Worm (Caenorhabditis elegans) whole organism, L3 larva: Measurements from ENCODE around the gene C36C5.14.

Source experiments
- aly-2 ChIP-seq: fragments of 150-350 bp; optimal IDR thresholded peaks from 2 replicates; lab custom pipeline; 2014; ENCODE audit warnings: missing biosample characterization, missing genetic modification characterization
- ama-1 ChIP-seq: fragments of 150-350 bp; optimal IDR thresholded peaks from 2 replicates; lab custom pipeline; 2018
- egl-27 ChIP-seq: sonication (generic microtip); optimal IDR thresholded peaks from 4 replicates; lab custom pipeline; 2017; ENCODE audit warnings: missing biosample characterization, missing genetic modification reagents, missing genetic modification characterization
- elt-2 ChIP-seq: sonication (generic microtip); optimal IDR thresholded peaks from 2 replicates; lab custom pipeline; 2016; ENCODE audit warnings: missing genetic modification reagents, mild to moderate bottlenecking, missing genetic modification characterization, missing compliant biosample characterization
- elt-3 ChIP-seq, 3 experiments: fragments of 150-350 bp in 1 of 3; sonication (generic microtip) in 2 of 3; optimal IDR thresholded peaks; 2 replicates in 2 of 3; 4 replicates in 1 of 3; lab custom pipeline; 2014 to 2017; ENCODE audit warnings: missing biosample characterization in 3 of 3, missing genetic modification characterization in 3 of 3
- lin-15B ChIP-seq: fragments of 150-350 bp; optimal IDR thresholded peaks from 2 replicates; lab custom pipeline; 2014; ENCODE audit warnings: missing biosample characterization, missing genetic modification characterization
- mdl-1 ChIP-seq: fragments of 150-350 bp; optimal IDR thresholded peaks from 2 replicates; lab custom pipeline; 2014; ENCODE audit warnings: missing biosample characterization, missing genetic modification characterization
- nfya-1 ChIP-seq: sonication (generic microtip); optimal IDR thresholded peaks from 2 replicates; lab custom pipeline; 2017; ENCODE audit warnings: missing genetic modification characterization, mild to moderate bottlenecking, missing compliant biosample characterization, antibody characterized with exemption, moderate library complexity; ENCODE audit not compliant: insufficient read depth
- nhr-12 ChIP-seq: fragments of 150-350 bp; optimal IDR thresholded peaks from 2 replicates; lab custom pipeline; 2014; ENCODE audit warnings: missing biosample characterization, missing genetic modification characterization
- nhr-237 ChIP-seq: fragments of 150-350 bp; optimal IDR thresholded peaks from 2 replicates; lab custom pipeline; 2014; ENCODE audit warnings: missing biosample characterization, missing genetic modification characterization
- pha-4 ChIP-seq: fragments of 150-350 bp; optimal IDR thresholded peaks from 2 replicates; lab custom pipeline; 2014; ENCODE audit warnings: missing biosample characterization, missing genetic modification reagents, missing genetic modification characterization
- tbx-2 ChIP-seq: sonication (generic microtip); optimal IDR thresholded peaks from 2 replicates; lab custom pipeline; 2016; ENCODE audit warnings: mild to moderate bottlenecking, missing genetic modification characterization, missing compliant biosample characterization
- zag-1 ChIP-seq: fragments of 150-350 bp; optimal IDR thresholded peaks from 2 replicates; lab custom pipeline; 2014; ENCODE audit warnings: missing biosample characterization, missing genetic modification characterization

DNA sequence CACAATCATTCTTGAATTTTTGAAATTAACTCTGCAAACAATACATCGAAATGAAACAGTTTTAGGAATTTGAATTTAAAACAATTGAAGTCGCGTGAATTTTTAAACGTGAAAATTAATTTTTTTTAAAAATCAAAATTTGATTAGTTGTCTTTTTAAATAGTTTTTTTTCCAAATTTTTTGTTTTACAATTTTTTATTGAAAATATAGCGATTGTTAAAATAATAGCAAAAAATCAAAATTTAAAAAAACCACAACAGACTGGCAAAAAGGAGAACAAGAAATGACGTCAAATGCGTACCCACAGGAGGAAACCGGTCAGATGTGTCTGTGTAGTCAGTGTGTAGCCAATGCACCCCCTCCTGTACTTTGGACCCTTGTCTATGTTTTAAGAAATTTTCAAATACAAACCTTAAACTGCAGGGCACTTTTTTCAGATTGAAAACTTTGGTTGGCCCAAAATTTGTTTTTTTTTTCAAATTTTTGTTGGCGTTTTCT, 31.5 kb upstream of the C36C5.14 start, which contains the start of the genes Y73C8B.1 and Y73C8B.5:
- TF ChIP-seq mdl-1 (tag; lab: Kevin White, UChicago) (no peak), lin-15B (tag; lab: Kevin White, UChicago) (no peak), pha-4 (tag; lab: Kevin White, UChicago) (no peak), nhr-237 (no peak), nfya-1 (tag; lab: Kevin White, UChicago) (peak; percentile 22), aly-2 (tag; lab: Kevin White, UChicago) (no peak), elt-2 (peak; percentile 28), egl-27 (tag; lab: Kevin White, UChicago) (no peak), ama-1 (lab: Kevin White, UChicago) (no peak), zag-1 (tag; lab: Kevin White, UChicago) (no peak), tbx-2 (tag; lab: Kevin White, UChicago) (no peak), elt-3 (tag; optimal IDR thresholded peaks at IDR 0.05; lab: Kevin White, UChicago) (no peak), nhr-12 (tag; lab: Kevin White, UChicago) (no peak)
